Worm (Caenorhabditis elegans) whole organism, young adult: ENCODE results near the gene sri-57.

Source experiments
- F55B11.4 ChIP-seq: sonication (generic microtip); optimal IDR thresholded peaks from 2 replicates; lab custom pipeline; 2016; ENCODE audit warnings: missing compliant biosample characterization, missing genetic modification characterization, borderline replicate concordance; ENCODE audit not compliant: insufficient read depth
- Y95B8A.8 ChIP-seq: fragments of 200-800 bp; sonication (Bioruptor generic); IDR thresholded peaks from 2 replicates; pipeline ENCODE4 v1.3.6; 2022; ENCODE audit warnings: missing genetic modification reagents, missing genetic modification characterization, missing compliant biosample characterization
- ama-1 ChIP-seq, 3 experiments: fragments of 150-350 bp in 1 of 3; sonication (generic microtip) in 2 of 3; optimal IDR thresholded peaks; 2 replicates each; lab custom pipeline; 2014 to 2018; ENCODE audit warnings: missing biosample characterization in 2 of 3, missing genetic modification characterization in 2 of 3, missing genetic modification reagents in 2 of 3
- bed-2 ChIP-seq: fragments of 200-800 bp; sonication (Bioruptor generic); IDR thresholded peaks from 2 replicates; pipeline ENCODE4 v1.3.6; 2022; ENCODE audit warnings: missing genetic modification reagents, missing genetic modification characterization, missing compliant biosample characterization
- chd-7 ChIP-seq: sonication (generic microtip); optimal IDR thresholded peaks from 2 replicates; lab custom pipeline; 2016; ENCODE audit warnings: mild to moderate bottlenecking, missing genetic modification characterization, moderate library complexity, missing compliant biosample characterization
- efl-1 ChIP-seq: fragments of 150-350 bp; optimal IDR thresholded peaks from 2 replicates; lab custom pipeline; 2014; ENCODE audit warnings: missing biosample characterization, missing genetic modification reagents, missing genetic modification characterization
- hsf-1 ChIP-seq: fragments of 200-800 bp; sonication (Bioruptor generic); IDR thresholded peaks from 2 replicates; pipeline ENCODE4 v1.3.6; 2022; ENCODE audit warnings: missing genetic modification reagents, missing genetic modification characterization, missing compliant biosample characterization
- lin-26 ChIP-seq: fragments of 200-800 bp; sonication (Bioruptor generic); IDR thresholded peaks from 2 replicates; pipeline ENCODE4 v1.3.6; 2022; ENCODE audit warnings: missing genetic modification reagents, missing genetic modification characterization, missing compliant biosample characterization
- lsl-1 ChIP-seq: fragments of 200-800 bp; sonication (Bioruptor generic); optimal IDR thresholded peaks from 2 replicates; lab custom pipeline; 2018; ENCODE audit warnings: mild to moderate bottlenecking, missing genetic modification characterization, moderate library complexity, missing compliant biosample characterization
- madf-6 ChIP-seq: fragments of 200-800 bp; sonication (Bioruptor generic); IDR thresholded peaks from 2 replicates; pipeline ENCODE4 v1.3.6; 2022; ENCODE audit warnings: missing genetic modification reagents, missing genetic modification characterization, missing compliant biosample characterization
- snpc-4 ChIP-seq, 5 experiments: fragments of 150-350 bp in 1 of 5; sonication (generic microtip) in 4 of 5; optimal IDR thresholded peaks; 2 replicates each; lab custom pipeline; 2014 to 2018; ENCODE audit warnings: missing genetic modification characterization in 5 of 5, missing biosample characterization in 3 of 5, antibody characterized with exemption in 2 of 5, mild to moderate bottlenecking in 2 of 5, missing compliant biosample characterization in 2 of 5, missing genotype in 2 of 5, moderate library complexity in 2 of 5, missing genetic modification reagents in 1 of 5
- ztf-26 ChIP-seq: sonication (generic microtip); optimal IDR thresholded peaks from 2 replicates; lab custom pipeline; 2017; ENCODE audit warnings: missing genetic modification characterization, missing compliant biosample characterization

DNA sequence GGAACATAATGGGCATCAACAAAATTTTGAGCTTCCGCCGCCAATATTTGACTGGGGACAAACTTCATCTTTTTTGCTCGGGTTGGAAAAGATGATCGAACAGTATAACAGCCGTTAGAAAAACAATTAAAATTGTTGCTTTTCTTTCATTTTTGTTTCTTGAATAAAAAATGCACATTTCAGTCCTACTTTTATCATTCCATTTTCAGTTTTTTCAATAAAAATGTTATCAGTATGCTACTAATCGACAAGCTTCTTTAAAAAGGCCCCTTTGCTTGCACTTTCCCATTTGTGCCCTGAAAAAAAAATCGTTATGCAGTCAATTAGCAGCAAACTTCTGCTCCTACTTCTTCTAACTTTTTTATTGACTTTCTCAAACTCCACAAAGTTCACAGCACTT, 30.4 kb downstream of the sri-57 start, which contains the start of gene F22E5.7:
- TF ChIP-seq Y95B8A.8 (GFP tag; lab: Robert Waterston, UW) (no peak), efl-1 (no peak), snpc-4 (GFP tag; optimal IDR thresholded peaks at IDR 0.05; lab: Kevin White, UChicago) (no peak), snpc-4 (tag; optimal IDR thresholded peaks at IDR 0.05; lab: Kevin White, UChicago) (no peak), madf-6 (GFP tag; lab: Robert Waterston, UW) (no peak), lin-26 (GFP tag; lab: Robert Waterston, UW) (no peak), ztf-26 (no peak), F55B11.4 (tag; lab: Kevin White, UChicago) (no peak), chd-7 (tag; lab: Kevin White, UChicago) (no peak), hsf-1 (no peak), lsl-1 (GFP tag; lab: Kevin White, UChicago) (no peak), ama-1 (optimal IDR thresholded peaks at IDR 0.05; lab: Kevin White, UChicago) (no peak), ama-1 (GFP tag; optimal IDR thresholded peaks at IDR 0.05; lab: Kevin White, UChicago) (no peak), bed-2 (GFP tag; lab: Robert Waterston, UW) (no peak)
